Worm (Caenorhabditis elegans) whole organism, L4/young adult: ENCODE measurements around the gene sulp-5.

Experiments used
- W03F9.2 ChIP-seq: fragments of 150-350 bp; optimal IDR thresholded peaks from 2 replicates; lab custom pipeline; 2014; ENCODE audit warnings: missing biosample characterization, missing genetic modification characterization
- him-1 ChIP-seq: sonication (generic microtip); optimal IDR thresholded peaks from 2 replicates; lab custom pipeline; 2016; ENCODE audit warnings: missing genotype, missing genetic modification reagents, missing genetic modification characterization, missing compliant biosample characterization

DNA sequence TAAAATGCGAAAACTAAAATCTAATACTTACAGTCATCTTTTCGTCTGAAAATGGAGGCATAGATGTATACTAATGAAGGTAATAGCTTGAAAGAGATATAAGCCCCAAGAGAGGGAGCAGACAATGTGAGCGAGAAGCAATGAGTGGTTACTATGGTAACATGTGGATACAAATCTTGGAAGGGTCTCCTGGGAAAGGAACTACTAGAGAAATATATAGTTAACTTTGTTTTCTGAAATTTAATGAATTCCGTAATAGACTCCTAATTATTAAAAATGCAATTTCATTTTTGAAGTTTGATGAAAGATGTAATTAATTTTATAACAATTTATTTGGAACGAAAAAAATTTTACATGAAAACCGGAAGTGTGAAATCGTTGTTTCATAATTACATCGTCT, 47.5 kb downstream of the sulp-5 start, which contains the start of gene osm-6:
- TF ChIP-seq him-1 (no peak), W03F9.2 (tag; lab: Kevin White, UChicago) (no peak)
